Fruit fly (Drosophila melanogaster) whole organism, embryonic: ENCODE measurements around the gene CG10435.

Experiments used
- C15 ChIP-seq: fragments of 200-800 bp; sonication (Bioruptor generic); IDR thresholded peaks from 3 replicates; pipeline ENCODE4 v1.3.6; 2022; ENCODE audit warnings: missing biosample characterization, missing genetic modification characterization
- CG11398 ChIP-seq: fragments of 200-800 bp; sonication (Bioruptor generic); optimal IDR thresholded peaks from 2 replicates; lab custom pipeline; 2016; ENCODE audit warnings: missing biosample characterization, missing genetic modification characterization
- CG12155 ChIP-seq: fragments of 200-800 bp; sonication (Bioruptor generic); optimal IDR thresholded peaks from 3 replicates; lab custom pipeline; 2016; ENCODE audit warnings: missing biosample characterization, missing genetic modification characterization
- CG13775 ChIP-seq: fragments of 200-800 bp; sonication (Bioruptor generic); optimal IDR thresholded peaks from 3 replicates; lab custom pipeline; 2017; ENCODE audit warnings: missing biosample characterization, mild to moderate bottlenecking, missing genetic modification characterization
- CG14965 ChIP-seq: fragments of 200-800 bp; sonication (Bioruptor generic); optimal IDR thresholded peaks from 2 replicates; lab custom pipeline; 2016; ENCODE audit warnings: missing biosample characterization, missing genetic modification characterization, borderline replicate concordance
- CG15011 ChIP-seq: fragments of 200-800 bp; sonication (Bioruptor generic); optimal IDR thresholded peaks from 3 replicates; lab custom pipeline; 2018; ENCODE audit warnings: missing biosample characterization, mild to moderate bottlenecking, missing genetic modification characterization
- CG1529 ChIP-seq: fragments of 200-800 bp; sonication (Bioruptor generic); optimal IDR thresholded peaks from 3 replicates; lab custom pipeline; 2018; ENCODE audit warnings: missing biosample characterization, missing genetic modification characterization
- CG15696 ChIP-seq: fragments of 200-800 bp; sonication (Bioruptor generic); optimal IDR thresholded peaks from 2 replicates; lab custom pipeline; 2019; ENCODE audit warnings: missing biosample characterization, mild to moderate bottlenecking, missing genetic modification characterization, moderate library complexity
- CG1602 ChIP-seq: fragments of 200-800 bp; sonication (Bioruptor generic); optimal IDR thresholded peaks from 3 replicates; lab custom pipeline; 2016; ENCODE audit warnings: missing biosample characterization, missing genetic modification characterization
- CG1792 ChIP-seq: fragments of 200-800 bp; sonication (Bioruptor generic); optimal IDR thresholded peaks from 2 replicates; lab custom pipeline; 2016; ENCODE audit warnings: missing biosample characterization, missing genetic modification characterization
- CG18619 ChIP-seq: fragments of 200-800 bp; sonication (Bioruptor generic); optimal IDR thresholded peaks from 3 replicates; lab custom pipeline; 2017; ENCODE audit warnings: missing biosample characterization, mild to moderate bottlenecking, missing genetic modification characterization
- CG3726 ChIP-seq: fragments of 200-800 bp; sonication (Bioruptor generic); IDR thresholded peaks from 3 replicates; pipeline ENCODE4, ENCODE4 v1.3.6; 2022; ENCODE audit warnings: missing biosample characterization, missing genetic modification characterization
- CG4854 ChIP-seq: fragments of 200-800 bp; sonication (Bioruptor generic); optimal IDR thresholded peaks from 2 replicates; lab custom pipeline; 2016; ENCODE audit warnings: missing biosample characterization, missing genetic modification characterization, inconsistent platforms
- CG6689 ChIP-seq: fragments of 200-800 bp; sonication (Bioruptor generic); IDR thresholded peaks from 2 replicates; pipeline ENCODE4 v1.3.6; 2022; ENCODE audit warnings: missing biosample characterization, missing genetic modification characterization
- CG6765 ChIP-seq: fragments of 200-800 bp; sonication (Bioruptor generic); optimal IDR thresholded peaks from 3 replicates; lab custom pipeline; 2017; ENCODE audit warnings: missing biosample characterization, mild to moderate bottlenecking, missing genetic modification characterization
- CG7357 ChIP-seq: fragments of 200-800 bp; sonication (Bioruptor generic); IDR thresholded peaks from 3 replicates; pipeline ENCODE4 v1.3.6; 2022; ENCODE audit warnings: missing biosample characterization, missing genetic modification characterization
- CG8089 ChIP-seq: fragments of 200-800 bp; sonication (Bioruptor generic); optimal IDR thresholded peaks from 3 replicates; lab custom pipeline; 2016; ENCODE audit warnings: missing biosample characterization, missing genetic modification characterization
- CG8359 ChIP-seq: fragments of 200-800 bp; sonication (Bioruptor generic); optimal IDR thresholded peaks from 2 replicates; lab custom pipeline; 2017; ENCODE audit warnings: missing biosample characterization, mild to moderate bottlenecking, missing genetic modification characterization, borderline replicate concordance
- Eip74EF ChIP-seq, 2 experiments: fragments of 200-800 bp in 1 of 2; fragments of >200 bp in 1 of 2; sonication (Bioruptor generic) in 1 of 2; optimal IDR thresholded peaks; 2 replicates each; lab custom pipeline; 2017 to 2019; ENCODE audit warnings: missing biosample characterization in 2 of 2, missing genetic modification characterization in 2 of 2, mild to moderate bottlenecking in 1 of 2, moderate library complexity in 1 of 2
- HLH3B ChIP-seq: fragments of 200-800 bp; sonication (Bioruptor generic); IDR thresholded peaks from 2 replicates; pipeline ENCODE4 v1.3.6; 2022; ENCODE audit warnings: missing biosample characterization, missing genetic modification characterization
- Hmr ChIP-seq: fragments of 200-800 bp; sonication (Bioruptor generic); optimal IDR thresholded peaks from 3 replicates; lab custom pipeline; 2017; ENCODE audit warnings: mild to moderate bottlenecking, missing biosample characterization, missing genetic modification reagents, missing genetic modification characterization
- PHDP ChIP-seq: fragments of 200-800 bp; sonication (Bioruptor generic); optimal IDR thresholded peaks from 3 replicates; lab custom pipeline; 2018; ENCODE audit warnings: missing biosample characterization, mild to moderate bottlenecking, missing genetic modification characterization, moderate library complexity
- Poxn ChIP-seq: fragments of 200-800 bp; sonication (Bioruptor generic); IDR thresholded peaks from 2 replicates; pipeline ENCODE4 v1.3.6; 2022; ENCODE audit warnings: missing biosample characterization, missing genetic modification characterization
- Scr ChIP-seq: fragments of 200-800 bp; sonication (Bioruptor generic); IDR thresholded peaks from 2 replicates; pipeline ENCODE4 v1.3.6; 2022; ENCODE audit warnings: missing biosample characterization, missing genetic modification characterization; ENCODE audit not compliant: partially characterized antibody
- Sox100B ChIP-seq: fragments of 200-800 bp; sonication (Bioruptor generic); optimal IDR thresholded peaks from 3 replicates; lab custom pipeline; 2018; ENCODE audit warnings: missing biosample characterization, mild to moderate bottlenecking, missing genetic modification characterization
- Sry-β ChIP-seq: fragments of 200-800 bp; sonication (Bioruptor generic); optimal IDR thresholded peaks from 2 replicates; lab custom pipeline; 2018; ENCODE audit warnings: missing biosample characterization, mild to moderate bottlenecking, missing genetic modification characterization, moderate library complexity
- Xbp1 ChIP-seq: fragments of 200-800 bp; sonication (Bioruptor generic); optimal IDR thresholded peaks from 3 replicates; lab custom pipeline; 2016; ENCODE audit warnings: missing biosample characterization, mild to moderate bottlenecking, missing genetic modification characterization
- Xrp1 ChIP-seq: fragments of 200-800 bp; sonication (Bioruptor generic); IDR thresholded peaks from 2 replicates; pipeline ENCODE4 v1.3.6; 2022; ENCODE audit warnings: missing biosample characterization, missing genetic modification characterization
- ap ChIP-seq: fragments of 200-800 bp; sonication (Bioruptor generic); IDR thresholded peaks from 2 replicates; pipeline ENCODE4 v1.3.6; 2022; ENCODE audit warnings: missing biosample characterization, missing genetic modification characterization
- ash1 ChIP-seq: fragments of 200-800 bp; sonication (Bioruptor generic); optimal IDR thresholded peaks from 2 replicates; lab custom pipeline; 2018; ENCODE audit warnings: missing biosample characterization, mild to moderate bottlenecking, missing genetic modification characterization
- chinmo ChIP-seq: fragments of 200-800 bp; sonication (Bioruptor generic); IDR thresholded peaks from 4 replicates; pipeline ENCODE4 v1.3.6; 2022; ENCODE audit warnings: missing biosample characterization, missing genetic modification characterization; ENCODE audit not compliant: partially characterized antibody
- crol ChIP-seq: fragments of 200-800 bp; sonication (Bioruptor generic); IDR thresholded peaks from 2 replicates; pipeline ENCODE4 v1.3.6; 2022; ENCODE audit warnings: missing biosample characterization, missing genetic modification characterization
- danr ChIP-seq: fragments of 200-800 bp; sonication (Bioruptor generic); IDR thresholded peaks from 2 replicates; pipeline ENCODE4 v1.3.6; 2022; ENCODE audit warnings: missing biosample characterization, missing genetic modification characterization
- eyg ChIP-seq: fragments of 200-800 bp; sonication (Bioruptor generic); optimal IDR thresholded peaks from 3 replicates; lab custom pipeline; 2016; ENCODE audit warnings: missing biosample characterization, missing genetic modification characterization
- fd96Cb ChIP-seq: fragments of 200-800 bp; sonication (Bioruptor generic); optimal IDR thresholded peaks from 2 replicates; lab custom pipeline; 2018; ENCODE audit warnings: missing biosample characterization, mild to moderate bottlenecking, missing genetic modification characterization, moderate library complexity
- ftz-f1 ChIP-seq: fragments of 200-800 bp; sonication (Bioruptor generic); optimal IDR thresholded peaks from 2 replicates; lab custom pipeline; 2016; ENCODE audit warnings: missing biosample characterization, missing genetic modification characterization
- lbe ChIP-seq: fragments of 200-800 bp; sonication (Bioruptor generic); optimal IDR thresholded peaks from 2 replicates; lab custom pipeline; 2016; ENCODE audit warnings: missing biosample characterization, mild to moderate bottlenecking, missing genetic modification characterization
- maf-S ChIP-seq: fragments of 200-800 bp; sonication (Bioruptor generic); optimal IDR thresholded peaks from 2 replicates; lab custom pipeline; 2016; ENCODE audit warnings: missing biosample characterization, missing genetic modification characterization
- mirr ChIP-seq: fragments of 200-800 bp; sonication (Bioruptor generic); optimal IDR thresholded peaks from 3 replicates; lab custom pipeline; 2018; ENCODE audit warnings: missing biosample characterization, mild to moderate bottlenecking, missing genetic modification characterization
- odd ChIP-seq: fragments of 200-800 bp; sonication (Bioruptor generic); optimal IDR thresholded peaks from 2 replicates; lab custom pipeline; 2017; ENCODE audit warnings: missing biosample characterization, mild to moderate bottlenecking, missing genetic modification characterization
- pros ChIP-seq: fragments of 200-800 bp; sonication (Bioruptor generic); optimal IDR thresholded peaks from 3 replicates; lab custom pipeline; 2019; ENCODE audit warnings: missing biosample characterization, mild to moderate bottlenecking, missing genetic modification characterization, moderate library complexity
- pzg ChIP-seq: fragments of 200-800 bp; sonication (Bioruptor generic); optimal IDR thresholded peaks from 3 replicates; lab custom pipeline; 2018; ENCODE audit warnings: missing biosample characterization, mild to moderate bottlenecking, missing genetic modification characterization, moderate library complexity
- row ChIP-seq: fragments of 200-800 bp; sonication (Bioruptor generic); IDR thresholded peaks from 3 replicates; pipeline ENCODE4 v1.3.6; 2022; ENCODE audit warnings: missing biosample characterization, missing genetic modification characterization
- sc ChIP-seq, 3 experiments: fragments of >200 bp in 2 of 3; fragments of 200-800 bp in 1 of 3; sonication (Bioruptor generic) in 1 of 3; optimal IDR thresholded peaks; 2 replicates in 2 of 3; 3 replicates in 1 of 3; lab custom pipeline; 2017; ENCODE audit warnings: mild to moderate bottlenecking in 1 of 3, missing biosample characterization in 1 of 3, missing genetic modification characterization in 1 of 3, missing genetic modification reagents in 1 of 3
- sim ChIP-seq: fragments of 200-800 bp; sonication (Bioruptor generic); IDR thresholded peaks from 2 replicates; pipeline ENCODE4 v1.3.6; 2022; ENCODE audit warnings: missing biosample characterization, missing genetic modification characterization
- slou ChIP-seq: fragments of 200-800 bp; sonication (Bioruptor generic); optimal IDR thresholded peaks from 3 replicates; lab custom pipeline; 2016; ENCODE audit warnings: missing biosample characterization, missing genetic modification characterization
- so ChIP-seq: fragments of 200-800 bp; sonication (Bioruptor generic); IDR thresholded peaks from 3 replicates; pipeline ENCODE4 v1.3.6; 2022; ENCODE audit warnings: missing biosample characterization, missing genetic modification characterization
- trh ChIP-seq: fragments of 200-800 bp; sonication (Bioruptor generic); optimal IDR thresholded peaks from 2 replicates; lab custom pipeline; 2016; ENCODE audit warnings: missing biosample characterization, missing genetic modification characterization
- vnd ChIP-seq: fragments of 200-800 bp; sonication (Bioruptor generic); IDR thresholded peaks from 3 replicates; pipeline ENCODE4 v1.3.6; 2022; ENCODE audit warnings: missing biosample characterization, missing genetic modification characterization; ENCODE audit not compliant: partially characterized antibody

The CG10435 gene

DNA sequence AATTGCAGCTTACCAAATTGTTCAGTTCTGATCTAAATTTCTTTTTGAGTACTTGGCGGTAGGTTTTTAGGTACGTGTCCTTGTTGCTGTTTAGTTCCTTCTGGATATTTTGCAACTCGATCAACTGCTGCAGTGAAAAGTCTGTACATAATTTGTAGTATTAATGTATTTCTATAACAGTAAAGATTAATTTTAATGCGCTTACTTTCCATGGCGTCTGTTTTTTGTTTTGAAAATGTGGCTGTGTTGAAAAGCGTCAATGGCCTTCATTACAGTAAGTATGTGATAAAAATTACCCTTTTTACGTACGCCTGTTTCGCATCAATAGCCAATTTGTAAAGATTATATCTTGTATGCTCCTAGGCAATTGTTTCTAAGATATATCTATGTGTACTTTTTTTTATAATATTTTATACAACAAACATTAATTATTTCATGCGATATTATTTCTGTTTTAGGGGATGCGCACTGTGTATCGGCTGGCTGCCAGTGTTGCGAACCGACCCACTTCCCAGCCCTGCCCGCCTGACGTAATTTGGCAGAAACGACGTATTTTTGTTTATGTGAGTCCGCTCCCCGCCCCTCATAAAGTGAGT lies 11.8 kb downstream of the CG10435 start, which contains the start of the genes Kmn2 and CG2698 (continued):
- TF ChIP-seq ap (GFP tag; lab: Robert Waterston, UW) (peak; percentile 96), Poxn (GFP tag; lab: Robert Waterston, UW) (peak; percentile 92), CG7357 (GFP tag; lab: Robert Waterston, UW) (peak; percentile 93), pzg (peak; percentile 62), CG8359 (GFP tag; lab: Kevin White, UChicago) (peak; percentile 67), maf-S (peak; percentile 82), CG18619 (peak; percentile 94), eyg (GFP tag; lab: Kevin White, UChicago) (peak; percentile 10), CG1792 (GFP tag; lab: Kevin White, UChicago) (peak; percentile 71), CG8089 (GFP tag; lab: Kevin White, UChicago) (peak; percentile 38), chinmo (GFP tag; lab: Robert Waterston, UW) (no peak), CG14965 (no peak), row (GFP tag; lab: Robert Waterston, UW) (peak; percentile 100), ftz-f1 (peak; percentile 84), Scr (GFP tag; lab: Robert Waterston, UW) (peak; percentile 75), so (GFP tag; lab: Robert Waterston, UW) (peak; percentile 95), pros (peak; percentile 12), odd (GFP tag; lab: Kevin White, UChicago) (peak; percentile 90), C15 (peak; percentile 96), CG15696 (tag; lab: Kevin White, UChicago) (peak; percentile 89), lbe (GFP tag; lab: Kevin White, UChicago) (peak; percentile 92), CG4854 (GFP tag; lab: Kevin White, UChicago) (peak; percentile 84), vnd (GFP tag; lab: Robert Waterston, UW) (0 out of 3 replicates have a peak, but pooled peaks have one; percentile 48), sc (optimal IDR thresholded peaks at IDR 0.05; lab: Kevin White, UChicago) (no peak), sc (GFP tag; optimal IDR thresholded peaks at IDR 0.05; lab: Kevin White, UChicago) (peak; percentile 91), CG6765 (GFP tag; lab: Kevin White, UChicago) (peak; percentile 88), mirr (GFP tag; lab: Kevin White, UChicago) (peak; percentile 78), CG15011 (GFP tag; lab: Kevin White, UChicago) (peak; percentile 86), PHDP (peak; percentile 94), HLH3B (GFP tag; lab: Robert Waterston, UW) (peak; percentile 98), Hmr (GFP tag; lab: Kevin White, UChicago) (peak; percentile 96), CG11398 (GFP tag; lab: Kevin White, UChicago) (no peak), Xrp1 (peak; percentile 99), fd96Cb (tag; lab: Kevin White, UChicago) (peak; percentile 96), trh (GFP tag; lab: Kevin White, UChicago) (peak; percentile 91), CG1602 (GFP tag; lab: Kevin White, UChicago) (peak; percentile 97), Xbp1 (GFP tag; lab: Kevin White, UChicago) (peak; percentile 97), Sry-β (GFP tag; lab: Kevin White, UChicago) (peak; percentile 40), CG12155 (GFP tag; lab: Kevin White, UChicago) (peak; percentile 93), ash1 (GFP tag; lab: Kevin White, UChicago) (peak; percentile 20), CG6689 (peak; percentile 98), Eip74EF (GFP tag; optimal IDR thresholded peaks at IDR 0.05; lab: Kevin White, UChicago) (peak in 1 of 2 experiments; percentile 90), slou (GFP tag; lab: Kevin White, UChicago) (peak; percentile 87), CG3726 (peak; percentile 94), danr (GFP tag; lab: Robert Waterston, UW) (peak; percentile 95), crol (GFP tag; lab: Robert Waterston, UW) (peak; percentile 86), CG13775 (GFP tag; lab: Kevin White, UChicago) (peak; percentile 94), Sox100B (GFP tag; lab: Kevin White, UChicago) (peak; percentile 93), CG1529 (GFP tag; lab: Kevin White, UChicago) (peak; percentile 89), sim (peak; percentile 96)
